Fruit fly (Drosophila melanogaster) whole organism: ENCODE measurements around the gene kirre.

Experiments used
- CG8478 ChIP-seq: fragments of >200 bp; optimal IDR thresholded peaks from 2 replicates; lab custom pipeline; 2018; ENCODE audit warnings: inconsistent platforms
- Dll ChIP-seq: fragments of >200 bp; optimal IDR thresholded peaks from 2 replicates; lab custom pipeline; 2017
- EcR ChIP-seq, 2 experiments: fragments of >200 bp; optimal IDR thresholded peaks; 2 replicates each; lab custom pipeline; 2017; ENCODE audit warnings: missing biosample characterization in 2 of 2, missing genetic modification characterization in 2 of 2, missing genetic modification reagents in 2 of 2
- pan ChIP-seq: fragments of >200 bp; optimal IDR thresholded peaks from 2 replicates; lab custom pipeline; 2017
- psq ChIP-seq: fragments of >200 bp; optimal IDR thresholded peaks from 2 replicates; lab custom pipeline; 2017
- usp ChIP-seq: fragments of >200 bp; optimal IDR thresholded peaks from 2 replicates; lab custom pipeline; 2017; ENCODE audit warnings: missing biosample characterization, missing genetic modification characterization, mixed read lengths

Gene kirre

DNA sequence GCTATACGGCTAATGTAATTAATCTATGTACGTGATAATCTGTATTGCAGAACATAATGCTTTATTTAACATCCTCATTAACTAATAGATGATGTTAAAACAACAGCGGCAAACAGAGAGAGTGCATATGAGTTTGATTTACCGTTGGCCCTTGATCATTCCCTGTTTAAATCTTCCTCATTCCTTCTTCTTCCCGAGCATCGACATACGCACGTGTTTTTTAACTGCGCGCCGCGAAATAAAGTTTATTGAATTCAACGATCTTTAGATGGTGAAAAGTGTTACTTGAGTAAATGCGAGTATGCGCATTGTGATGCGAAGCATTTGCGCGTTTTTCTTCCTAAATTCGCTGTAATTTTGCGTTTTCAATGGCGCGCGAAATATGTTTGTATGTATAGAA is at the start of gene kirre:
kirre (plus strand) TSS at position 301 of the 400 bp plus-strand sequence.
- TF ChIP-seq EcR (GFP tag; optimal IDR thresholded peaks at IDR 0.05; lab: Kevin White, UChicago) (no peak), psq (no peak), Dll (lab: Kevin White, UChicago) (no peak), pan (lab: Kevin White, UChicago) (no peak)

DNA sequence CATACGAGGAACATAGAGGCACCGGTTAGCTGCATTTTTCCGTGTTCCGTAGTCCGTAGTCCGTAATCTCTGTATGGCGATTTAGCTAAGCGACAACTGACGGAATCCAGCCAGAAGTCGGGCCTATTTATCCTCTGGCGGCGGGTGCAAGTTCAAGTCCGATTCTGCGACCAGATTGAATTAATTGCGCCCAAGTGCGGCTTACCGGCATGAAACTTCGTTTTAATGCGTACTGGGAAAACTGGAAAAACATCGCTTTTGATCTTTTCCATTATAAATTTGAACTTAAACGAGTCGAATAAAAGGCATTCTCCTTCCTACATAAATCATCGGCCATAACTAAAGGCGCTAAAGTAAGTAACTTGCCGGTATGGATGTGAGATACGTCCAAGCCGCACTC is 46.4 kb upstream of the kirre start, which contains the start of gene dyw:
dyw (minus strand) TSS at position 101 of the 400 bp plus-strand sequence.
- TF ChIP-seq psq (no peak), Dll (lab: Kevin White, UChicago) (no peak), pan (lab: Kevin White, UChicago) (no peak), CG8478 (lab: Kevin White, UChicago) (no peak), usp (GFP tag; lab: Kevin White, UChicago) (no peak)

DNA sequence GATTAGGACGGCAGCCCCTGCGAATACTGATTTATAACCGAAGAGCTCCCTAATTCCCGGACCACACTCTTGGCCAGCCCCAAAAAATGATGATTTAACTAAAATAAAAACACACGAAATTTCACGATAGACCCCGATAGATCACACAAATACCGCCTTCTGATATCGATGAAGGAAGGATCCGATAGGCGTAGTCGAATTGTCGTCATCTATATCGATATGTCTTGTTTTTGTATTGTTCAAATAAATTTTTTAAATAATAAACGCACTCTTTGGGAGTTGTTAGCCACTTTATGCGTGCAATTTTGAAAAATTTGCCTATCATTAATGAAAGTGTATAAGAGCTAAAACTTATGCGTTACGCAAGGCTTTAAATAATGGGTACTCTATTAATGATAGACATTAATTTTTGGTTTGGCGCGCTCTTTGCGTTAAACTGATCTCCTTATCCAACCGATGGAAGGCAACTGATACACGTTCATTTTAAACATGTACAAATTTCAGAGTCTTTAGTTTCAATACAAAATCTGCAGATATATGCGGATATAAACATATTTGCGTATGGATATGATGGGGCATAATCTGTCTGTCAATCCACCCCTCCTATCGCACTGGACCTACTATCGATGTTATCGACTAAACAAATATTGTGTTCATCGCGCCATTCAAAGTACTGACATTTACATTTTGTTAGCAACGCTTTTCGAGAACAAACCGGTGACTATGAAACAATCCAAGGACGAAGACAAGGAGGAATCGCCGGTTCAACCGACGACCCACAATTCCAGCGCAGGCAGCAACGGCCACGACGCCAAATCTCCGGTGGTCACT is 41.9 kb upstream of the kirre start, which contains the start of the genes Spg7 and Lint-O:
Spg7 (minus strand) TSS at position 148 of the 831 bp plus-strand sequence.
Lint-O (plus strand) TSS at position 638 of the 831 bp plus-strand sequence.
- TF ChIP-seq usp (GFP tag; lab: Kevin White, UChicago) (no peak), pan (lab: Kevin White, UChicago) (no peak), Dll (lab: Kevin White, UChicago) (no peak), EcR (GFP tag; optimal IDR thresholded peaks at IDR 0.05; lab: Kevin White, UChicago) (no peak), CG8478 (lab: Kevin White, UChicago) (no peak), psq (no peak)

DNA sequence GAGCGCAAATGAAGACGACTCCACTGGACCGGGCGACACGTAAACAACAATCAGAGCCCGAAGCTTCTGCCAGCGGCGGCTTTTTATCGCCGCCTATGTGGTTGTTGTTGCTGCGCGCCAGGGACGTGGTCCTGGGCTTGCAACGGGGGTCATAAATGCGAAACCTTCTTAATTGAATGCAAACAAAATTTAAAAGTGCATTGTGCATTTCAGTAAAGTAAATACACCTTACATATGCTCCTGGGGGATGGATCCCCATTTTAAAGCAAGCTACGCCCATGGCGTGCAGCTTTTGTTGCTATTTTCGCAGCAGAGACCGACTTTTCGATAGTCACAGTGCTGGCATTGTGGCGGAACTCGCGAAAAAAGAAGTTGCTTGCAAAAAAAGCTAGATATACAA is 36.5 kb upstream of the kirre start, which contains the start of gene Ugalt:
Ugalt (minus strand) TSS at position 160 of the 400 bp plus-strand sequence.
- no peak for TF ChIP-seq Dll (lab: Kevin White, UChicago)
- no peak for TF ChIP-seq EcR (GFP tag; optimal IDR thresholded peaks at IDR 0.05; lab: Kevin White, UChicago)
- no peak for TF ChIP-seq psq
- no peak for TF ChIP-seq pan (lab: Kevin White, UChicago)
- no peak for TF ChIP-seq usp (GFP tag; lab: Kevin White, UChicago)

DNA sequence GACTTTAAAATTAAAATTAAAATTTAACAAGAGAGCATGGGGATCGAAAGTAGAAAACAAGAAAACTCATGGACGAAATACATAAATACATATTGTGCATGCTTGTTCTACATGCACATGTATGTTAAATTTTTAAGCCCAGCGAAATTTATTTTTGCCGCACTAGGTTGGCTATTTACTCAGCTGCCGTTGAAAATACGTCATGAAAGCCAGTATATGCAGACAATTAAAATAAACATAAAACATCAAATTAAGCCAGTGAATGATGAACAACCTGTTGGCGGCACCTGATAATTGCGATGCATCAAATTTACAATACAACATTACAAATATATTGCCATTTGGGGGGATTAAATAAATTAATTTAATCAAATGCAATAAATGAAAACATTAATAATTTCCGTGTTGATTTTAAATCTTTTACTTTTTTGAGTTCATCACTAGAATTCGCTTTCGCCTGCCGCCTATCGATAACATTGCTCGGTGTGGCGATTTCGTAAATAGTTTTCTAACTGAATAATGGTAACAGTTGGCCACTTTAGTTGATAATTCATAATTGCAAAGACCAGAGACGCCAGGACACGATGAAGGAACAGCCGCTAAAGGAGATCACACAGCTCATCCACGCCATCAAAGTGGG is 35.9 kb upstream of the kirre start, which contains the start of gene eIF2Bbeta:
eIF2Bbeta (plus strand) TSS at position 438 of the 640 bp plus-strand sequence.
- TF ChIP-seq Dll (lab: Kevin White, UChicago) (no peak), CG8478 (lab: Kevin White, UChicago) (no peak), usp (GFP tag; lab: Kevin White, UChicago) (no peak), pan (lab: Kevin White, UChicago) (no peak), psq (no peak), EcR (GFP tag; optimal IDR thresholded peaks at IDR 0.05; lab: Kevin White, UChicago) (no peak)

DNA sequence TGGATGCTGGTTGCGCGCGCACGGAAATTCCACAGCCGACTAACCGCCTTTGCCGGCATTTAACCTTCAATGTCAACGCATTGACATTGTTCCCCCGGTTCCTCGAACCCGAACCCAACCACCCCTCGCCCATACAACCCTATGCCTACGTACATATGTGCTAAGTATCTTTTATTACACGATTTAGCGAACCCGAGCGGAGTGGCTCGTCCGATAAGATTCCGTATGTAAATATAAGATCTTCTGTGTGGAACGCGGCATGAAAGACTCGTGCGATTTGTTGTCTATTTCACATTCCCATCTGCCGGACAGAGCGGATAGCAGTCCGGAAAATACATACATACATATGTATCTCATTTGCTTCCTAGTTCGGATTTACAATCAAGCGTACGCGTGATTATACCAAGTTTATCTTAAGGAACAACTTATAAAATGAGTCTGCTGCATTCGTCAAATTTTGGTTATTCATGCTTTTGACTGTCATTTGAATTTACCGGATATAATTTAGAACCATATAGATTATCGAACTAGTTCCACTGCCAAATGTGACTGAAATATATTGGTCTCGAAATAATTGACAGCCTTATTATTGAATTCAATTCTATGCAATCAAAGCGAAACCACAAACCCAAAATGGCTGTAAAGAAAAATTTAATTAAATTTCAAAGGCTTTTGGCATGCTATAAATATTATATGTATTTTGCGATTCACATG is 32.6 kb upstream of the kirre start, which contains the start of gene CG2680:
CG2680 (minus strand) TSS at position 51 of the 714 bp plus-strand sequence.
- TF ChIP-seq Dll (lab: Kevin White, UChicago) (no peak), EcR (GFP tag; optimal IDR thresholded peaks at IDR 0.05; lab: Kevin White, UChicago) (no peak), usp (GFP tag; lab: Kevin White, UChicago) (no peak), CG8478 (lab: Kevin White, UChicago) (no peak), pan (lab: Kevin White, UChicago) (no peak), psq (no peak)

DNA sequence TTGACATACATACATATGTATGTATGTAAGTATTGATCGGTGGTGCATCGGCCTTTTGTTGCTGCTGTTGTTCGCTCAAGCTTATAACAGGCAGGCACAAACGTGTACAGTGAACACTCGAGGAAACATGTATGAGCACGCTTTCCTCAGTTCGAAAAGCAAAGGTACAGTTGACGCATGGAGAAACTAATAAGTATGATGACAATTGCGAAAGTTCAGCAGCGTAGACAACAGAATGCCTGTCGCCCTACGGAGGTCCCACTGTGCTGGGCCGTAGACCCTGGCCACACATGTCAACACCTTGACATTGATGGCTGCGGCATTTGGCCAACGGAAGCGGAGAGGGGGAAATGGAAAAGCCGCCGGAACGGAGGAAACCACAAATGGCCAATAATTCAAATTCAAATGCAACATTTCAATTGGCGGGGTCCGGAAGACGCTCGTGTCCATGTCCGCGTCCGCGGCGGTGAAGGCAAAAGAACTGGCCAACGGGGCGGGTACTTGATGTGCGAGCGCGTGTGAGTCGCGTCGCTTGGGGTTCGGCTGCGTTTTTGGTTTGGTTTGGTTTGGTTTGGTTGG is 31.9 kb upstream of the kirre start, which contains the start of gene CG2681:
CG2681 (plus strand) TSS at position 529 of the 579 bp plus-strand sequence.
- TF ChIP-seq pan (lab: Kevin White, UChicago) (no peak), Dll (lab: Kevin White, UChicago) (no peak), psq (no peak), EcR (GFP tag; optimal IDR thresholded peaks at IDR 0.05; lab: Kevin White, UChicago) (no peak), usp (GFP tag; lab: Kevin White, UChicago) (no peak), CG8478 (lab: Kevin White, UChicago) (no peak)

DNA sequence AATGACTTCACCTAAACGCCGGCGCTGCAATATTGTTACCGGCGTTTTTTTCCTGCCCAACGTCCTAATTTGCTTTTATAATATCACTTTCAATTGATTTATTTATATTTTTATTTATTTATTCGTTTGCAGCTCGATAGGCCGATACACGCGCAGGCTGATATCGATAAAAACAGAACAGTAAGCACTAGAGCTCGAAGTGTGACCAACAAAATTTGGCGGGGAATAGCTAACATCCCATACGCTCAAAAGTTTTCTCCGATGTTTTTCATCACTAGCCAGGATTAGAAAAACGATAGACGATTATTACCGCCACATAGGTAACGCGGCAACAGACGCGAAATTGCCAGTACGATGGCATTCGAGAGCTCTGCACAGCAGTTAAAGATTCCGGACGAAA is 26.4 kb upstream of the kirre start, which contains the start of the genes CG2685 and CG2694:
CG2685 (minus strand) TSS at position 185 of the 400 bp plus-strand sequence.
CG2694 (plus strand) TSS at position 304 of the 400 bp plus-strand sequence.
- TF ChIP-seq CG8478 (lab: Kevin White, UChicago) (no peak), EcR (GFP tag; optimal IDR thresholded peaks at IDR 0.05; lab: Kevin White, UChicago) (no peak), Dll (lab: Kevin White, UChicago) (no peak), usp (GFP tag; lab: Kevin White, UChicago) (no peak), psq (no peak), pan (lab: Kevin White, UChicago) (no peak)

DNA sequence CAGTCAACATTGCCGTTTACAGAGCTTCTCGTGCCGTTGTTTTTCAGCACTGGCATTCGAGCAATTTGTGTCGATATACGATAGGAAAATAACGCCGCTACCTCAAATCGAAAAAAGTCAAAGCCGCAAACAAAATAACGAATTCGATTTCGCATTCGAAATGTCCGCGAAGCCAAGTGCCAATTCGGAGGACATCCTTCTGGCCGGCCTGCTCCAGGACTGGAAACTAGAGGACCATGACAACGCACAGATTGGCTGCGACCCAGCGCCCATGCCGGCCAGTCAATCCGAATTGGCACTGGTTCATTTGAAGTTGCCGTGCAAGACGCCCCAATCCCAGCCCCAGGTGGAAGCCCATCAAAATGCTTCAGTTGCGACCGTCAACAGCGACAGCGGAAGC is 25.5 kb upstream of the kirre start:
- TF ChIP-seq psq (no peak), usp (GFP tag; lab: Kevin White, UChicago) (no peak), CG8478 (lab: Kevin White, UChicago) (no peak), Dll (lab: Kevin White, UChicago) (no peak), pan (lab: Kevin White, UChicago) (no peak), EcR (GFP tag; optimal IDR thresholded peaks at IDR 0.05; lab: Kevin White, UChicago) (no peak)

DNA sequence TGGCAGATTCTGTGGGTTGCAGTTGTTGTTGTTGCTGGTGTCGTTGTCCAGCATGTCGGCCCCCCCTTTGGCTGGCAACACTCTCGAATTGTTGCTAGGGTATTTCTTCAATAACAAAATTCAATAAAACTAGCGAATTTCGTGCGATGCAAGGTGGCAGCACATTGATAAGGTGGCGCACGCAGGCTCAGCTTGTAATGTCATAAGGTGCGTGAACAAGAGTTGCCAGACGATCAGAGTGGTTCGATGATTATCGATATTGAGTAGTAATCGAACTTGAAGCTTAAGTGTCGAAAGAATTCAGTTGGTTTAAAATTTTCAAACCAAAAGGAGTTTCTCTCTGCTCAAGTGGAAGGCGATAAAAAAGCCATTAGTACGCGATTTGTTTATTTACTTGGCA is 20.1 kb upstream of the kirre start, which contains the start of gene CG2701:
CG2701 (minus strand) TSS at position 206 of the 400 bp plus-strand sequence.
- no peak for TF ChIP-seq psq
- no peak for TF ChIP-seq EcR (GFP tag; optimal IDR thresholded peaks at IDR 0.05; lab: Kevin White, UChicago)
- no peak for TF ChIP-seq CG8478 (lab: Kevin White, UChicago)
- no peak for TF ChIP-seq Dll (lab: Kevin White, UChicago)
- no peak for TF ChIP-seq pan (lab: Kevin White, UChicago)
- no peak for TF ChIP-seq usp (GFP tag; lab: Kevin White, UChicago)
